Worm (Caenorhabditis elegans): ENCODE data around the gene abu-13.

Gene abu-13

DNA sequence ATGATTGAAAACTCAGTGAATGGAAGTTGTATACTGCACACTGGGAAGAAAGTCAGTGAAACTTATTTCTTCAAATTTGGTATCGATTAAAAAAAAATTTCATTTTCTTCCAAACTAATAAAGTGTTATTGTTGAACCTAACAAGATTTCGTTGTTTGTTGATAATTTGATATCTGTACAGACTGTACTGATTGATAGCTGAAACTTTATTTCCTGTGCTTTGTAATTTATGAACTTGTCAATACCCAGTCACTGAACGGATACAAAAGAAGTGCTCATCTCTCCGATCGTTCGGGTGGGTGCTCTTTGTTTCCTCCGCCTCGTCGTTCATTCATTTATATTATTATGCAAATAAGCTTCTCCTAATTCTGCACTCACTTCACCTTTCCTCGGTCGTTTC, 23.4 kb upstream of the abu-13 start, which contains the start of gene F31E3.12:
Gene F31E3.12 (plus strand): TSS at position 301 of the 400 bp plus-strand sequence.
- TF ChIP-seq ama-1 (optimal IDR thresholded peaks at IDR 0.05) (no peak), aly-1 (tag; optimal IDR thresholded peaks at IDR 0.05) (no peak), ceh-36 (tag; optimal IDR thresholded peaks at IDR 0.05) (no peak), tra-4 (tag; optimal IDR thresholded peaks at IDR 0.05) (no peak), sea-1 (GFP tag; conservative IDR thresholded peaks at IDR 0.05) (no peak), flt-1 (GFP tag; IDR thresholded peaks at IDR 0.05) (no peak), F13C5.2 (tag; optimal IDR thresholded peaks at IDR 0.05) (no peak), ceh-13 (GFP tag; optimal IDR thresholded peaks at IDR 0.05) (no peak), scrt-1 (GFP tag; IDR thresholded peaks at IDR 0.05) (no peak), hmbx-1 (tag; optimal IDR thresholded peaks at IDR 0.05) (no peak), ets-7 (tag; optimal IDR thresholded peaks at IDR 0.05) (no peak), tbx-37 (GFP tag; conservative IDR thresholded peaks at IDR 0.05) (no peak), hnd-1 (tag; optimal IDR thresholded peaks at IDR 0.05) (no peak), B0310.2 (tag; optimal IDR thresholded peaks at IDR 0.05) (no peak), pes-1 (GFP tag; IDR thresholded peaks at IDR 0.05) (no peak), hmg-4 (GFP tag; optimal IDR thresholded peaks at IDR 0.05) (no peak), tbx-11 (GFP tag; IDR thresholded peaks at IDR 0.05) (no peak)

DNA sequence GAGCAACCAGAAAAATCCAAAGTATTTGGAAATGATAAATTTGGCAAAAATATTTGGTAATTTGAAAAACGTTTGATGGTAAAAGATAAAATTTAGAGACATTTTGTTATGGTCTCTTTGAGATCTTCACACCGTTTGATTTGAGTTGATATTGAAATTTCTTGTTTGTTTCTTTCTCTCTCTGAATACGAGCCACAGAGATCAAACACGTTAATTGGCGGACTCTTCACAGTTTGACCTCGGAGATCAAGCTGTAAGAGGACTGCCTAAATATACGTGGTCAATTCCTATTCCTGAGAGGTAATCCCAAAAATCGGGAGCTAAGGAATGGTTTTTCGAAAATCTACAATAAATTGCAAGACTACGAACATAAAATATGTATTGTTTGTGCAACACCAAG, 23.0 kb upstream of the abu-13 start:
- TF ChIP-seq scrt-1 (GFP tag; IDR thresholded peaks at IDR 0.05), result no peak
- TF ChIP-seq hmg-4 (GFP tag; optimal IDR thresholded peaks at IDR 0.05), result no peak

- TF ChIP-seq hnd-1 (tag; optimal IDR thresholded peaks at IDR 0.05), result no peak
- no peak for TF ChIP-seq flt-1 (GFP tag; IDR thresholded peaks at IDR 0.05)
- no peak for TF ChIP-seq pes-1 (GFP tag; IDR thresholded peaks at IDR 0.05)
- no peak for TF ChIP-seq ets-7 (tag; optimal IDR thresholded peaks at IDR 0.05)
- no peak for TF ChIP-seq sea-1 (GFP tag; conservative IDR thresholded peaks at IDR 0.05)
- no peak for TF ChIP-seq F13C5.2 (tag; optimal IDR thresholded peaks at IDR 0.05)
- no peak for TF ChIP-seq tra-4 (tag; optimal IDR thresholded peaks at IDR 0.05)
- no peak for TF ChIP-seq tbx-11 (GFP tag; IDR thresholded peaks at IDR 0.05)
- TF ChIP-seq ama-1 (optimal IDR thresholded peaks at IDR 0.05), result no peak
- no peak for TF ChIP-seq hmg-4 (GFP tag; optimal IDR thresholded peaks at IDR 0.05)
- no peak for TF ChIP-seq B0310.2 (tag; optimal IDR thresholded peaks at IDR 0.05)
- no peak for TF ChIP-seq ceh-13 (GFP tag; optimal IDR thresholded peaks at IDR 0.05)
- TF ChIP-seq hmbx-1 (tag; optimal IDR thresholded peaks at IDR 0.05), result no peak
Measured at ce11 chrIII:6968080-6968639, 22.5 kb upstream of the abu-13 start, which contains the start of gene panl-2. Gene panl-2 (minus strand): TSS chrIII:6968130.

DNA sequence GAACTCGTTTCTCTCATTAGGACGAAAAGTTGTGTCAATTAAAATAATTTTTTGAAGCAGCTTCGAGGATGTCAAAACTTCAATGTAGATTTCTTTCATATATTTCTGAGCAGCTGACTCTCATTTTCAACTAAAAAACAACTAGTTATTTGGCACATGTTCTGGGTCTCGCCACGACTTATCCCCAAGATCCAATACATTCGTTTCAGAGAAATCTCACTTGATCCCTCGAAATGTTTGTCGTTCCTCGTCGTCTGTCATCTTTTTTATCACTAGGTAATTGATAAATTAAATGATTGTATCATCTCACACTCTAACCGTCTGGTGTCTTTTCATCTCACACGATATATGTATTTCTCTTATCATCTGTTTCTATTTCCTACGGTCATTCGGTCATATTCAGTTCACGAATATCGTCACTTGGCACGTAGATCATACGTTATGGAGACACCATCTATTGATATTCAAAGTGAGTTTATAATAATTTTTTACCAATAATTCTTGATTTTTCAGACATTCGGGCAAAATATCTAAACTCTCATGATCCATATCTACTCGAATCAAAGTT, 16.3 kb upstream of the abu-13 start, which contains the start of the genes rpn-6.1 and F57B9.1:
Gene rpn-6.1 (minus strand): TSS at position 65 of the 568 bp plus-strand sequence.
Gene F57B9.1 (plus strand): TSS at position 154 of the 568 bp plus-strand sequence.
- TF ChIP-seq ets-7 (tag; optimal IDR thresholded peaks at IDR 0.05) (no peak), hmbx-1 (tag; optimal IDR thresholded peaks at IDR 0.05) (no peak), tbx-11 (GFP tag; IDR thresholded peaks at IDR 0.05) (no peak), ceh-36 (tag; optimal IDR thresholded peaks at IDR 0.05) (no peak), B0310.2 (tag; optimal IDR thresholded peaks at IDR 0.05) (no peak), sea-1 (GFP tag; conservative IDR thresholded peaks at IDR 0.05) (no peak), pes-1 (GFP tag; IDR thresholded peaks at IDR 0.05) (no peak), flt-1 (GFP tag; IDR thresholded peaks at IDR 0.05) (no peak), ceh-13 (GFP tag; optimal IDR thresholded peaks at IDR 0.05) (no peak), scrt-1 (GFP tag; IDR thresholded peaks at IDR 0.05) (no peak), ama-1 (optimal IDR thresholded peaks at IDR 0.05) (no peak), aly-1 (tag; optimal IDR thresholded peaks at IDR 0.05) (no peak)

DNA sequence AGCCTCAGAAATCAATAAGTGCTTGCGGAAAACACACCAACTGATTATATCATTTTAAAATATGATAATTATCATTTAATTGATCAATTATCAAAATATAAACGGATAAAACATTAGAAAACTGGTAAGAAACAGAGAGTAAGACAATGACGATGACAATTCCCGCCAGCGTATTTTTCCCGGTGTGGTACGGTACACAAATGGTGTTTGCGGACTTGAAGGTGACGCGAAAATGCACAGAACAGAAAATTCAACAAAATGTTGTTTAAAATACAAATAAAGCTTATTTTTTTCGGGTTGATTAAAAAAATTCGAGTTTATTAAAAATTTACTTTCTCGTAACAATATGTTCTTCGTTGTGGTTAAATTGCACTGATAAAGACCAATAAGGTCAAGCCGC, 15.5 kb upstream of the abu-13 start:
- TF ChIP-seq F13C5.2 (tag; optimal IDR thresholded peaks at IDR 0.05) (peak; percentile 8), tbx-11 (GFP tag; IDR thresholded peaks at IDR 0.05) (no peak)

DNA sequence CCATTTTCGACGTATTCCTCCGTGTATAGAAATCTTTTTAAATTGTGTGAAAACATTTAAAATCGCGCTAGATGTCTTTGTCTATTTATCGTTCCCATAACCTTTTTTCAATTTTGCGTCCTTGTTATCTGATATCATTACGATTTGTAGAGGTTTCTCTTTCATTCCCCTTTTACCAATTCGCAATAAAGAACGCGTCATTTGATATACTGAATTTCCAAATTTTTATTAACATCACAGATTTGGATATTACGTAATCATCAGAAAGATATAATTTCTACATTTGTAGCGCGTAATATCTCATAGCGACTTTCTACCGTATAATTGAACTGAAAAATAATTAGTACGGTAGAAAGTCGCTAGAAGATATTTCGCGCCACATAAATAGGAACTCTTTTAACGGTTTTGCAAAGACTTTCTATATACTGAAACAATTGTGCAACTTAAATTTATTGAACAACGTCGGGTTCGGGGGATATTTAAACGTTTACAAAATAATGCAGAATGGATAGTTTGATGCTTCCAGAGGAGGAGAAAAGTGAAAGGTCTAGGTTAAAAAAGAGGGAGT, 13.1 kb upstream of the abu-13 start:
- TF ChIP-seq scrt-1 (GFP tag; IDR thresholded peaks at IDR 0.05) (no peak), tbx-11 (GFP tag; IDR thresholded peaks at IDR 0.05) (no peak), flt-1 (GFP tag; IDR thresholded peaks at IDR 0.05) (no peak), aly-1 (tag; optimal IDR thresholded peaks at IDR 0.05) (no peak), hnd-1 (tag; optimal IDR thresholded peaks at IDR 0.05) (no peak), pes-1 (GFP tag; IDR thresholded peaks at IDR 0.05) (no peak), tbx-37 (GFP tag; conservative IDR thresholded peaks at IDR 0.05) (no peak), ama-1 (optimal IDR thresholded peaks at IDR 0.05) (no peak), ceh-36 (tag; optimal IDR thresholded peaks at IDR 0.05) (no peak), ceh-13 (GFP tag; optimal IDR thresholded peaks at IDR 0.05) (no peak)

DNA sequence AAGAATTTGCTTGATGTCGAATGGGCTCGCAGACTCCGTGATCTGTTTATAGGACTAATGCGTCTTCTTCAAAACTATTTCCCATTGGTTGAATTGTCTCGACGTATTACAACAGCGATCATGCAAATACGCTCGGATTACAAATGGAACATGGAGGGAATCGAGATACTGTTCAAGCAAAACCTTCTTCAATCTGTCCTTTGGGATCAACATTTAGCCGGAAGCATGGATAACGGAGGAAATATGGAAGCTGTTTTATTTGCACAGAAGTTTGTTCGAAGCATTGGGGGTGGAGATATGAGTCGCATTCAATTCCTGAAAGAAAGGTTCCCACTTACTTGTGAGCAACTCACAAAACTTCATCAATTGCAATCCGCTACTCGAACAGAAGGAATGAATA, 10.1 kb upstream of the abu-13 start:
- TF ChIP-seq tbx-11 (GFP tag; IDR thresholded peaks at IDR 0.05) (no peak), hnd-1 (tag; optimal IDR thresholded peaks at IDR 0.05) (no peak), F13C5.2 (tag; optimal IDR thresholded peaks at IDR 0.05) (no peak), aly-1 (tag; optimal IDR thresholded peaks at IDR 0.05) (no peak), tbx-37 (GFP tag; conservative IDR thresholded peaks at IDR 0.05) (no peak), ama-1 (optimal IDR thresholded peaks at IDR 0.05) (no peak), hmbx-1 (tag; optimal IDR thresholded peaks at IDR 0.05) (no peak), pes-1 (GFP tag; IDR thresholded peaks at IDR 0.05) (no peak), scrt-1 (GFP tag; IDR thresholded peaks at IDR 0.05) (no peak), ceh-36 (tag; optimal IDR thresholded peaks at IDR 0.05) (no peak), tra-4 (tag; optimal IDR thresholded peaks at IDR 0.05) (no peak), flt-1 (GFP tag; IDR thresholded peaks at IDR 0.05) (no peak), ceh-13 (GFP tag; optimal IDR thresholded peaks at IDR 0.05) (no peak), ets-7 (tag; optimal IDR thresholded peaks at IDR 0.05) (no peak)
